Fruit fly (Drosophila melanogaster): ENCODE results near the gene CG32109.

Gene CG32109

dm6 chr3L:12749567-12750535 is 4.7 kb downstream of the CG32109 start, which contains the start of the genes Klc and CG10984 (continued):
- TF ChIP-seq pzg (GFP tag; optimal IDR thresholded peaks at IDR 0.05), result peak; percentile 71
- TF ChIP-seq Dek (tag; optimal IDR thresholded peaks at IDR 0.05), result no peak
- TF ChIP-seq CG10431 (GFP tag; optimal IDR thresholded peaks at IDR 0.05), result no peak
- TF ChIP-seq CG13123 (GFP tag; optimal IDR thresholded peaks at IDR 0.05), result no peak
- peak in 1 of 2 experiments; percentile 87 for TF ChIP-seq eve (GFP tag; optimal IDR thresholded peaks at IDR 0.05)
- TF ChIP-seq Side (GFP tag; optimal IDR thresholded peaks at IDR 0.05), result peak; percentile 61
- no peak for TF ChIP-seq psq (GFP tag; optimal IDR thresholded peaks at IDR 0.05)
- TF ChIP-seq Ets65A (GFP tag), result peak; percentile 75
- no peak for TF ChIP-seq tna (GFP tag; IDR thresholded peaks at IDR 0.05; ENCODE audit: partially characterized antibody)
- peak; percentile 9 for TF ChIP-seq Dp (GFP tag; optimal IDR thresholded peaks at IDR 0.05)
- peak; percentile 53 for TF ChIP-seq her (GFP tag; optimal IDR thresholded peaks at IDR 0.05)
- peak; percentile 19 for TF ChIP-seq Myb (GFP tag; optimal IDR thresholded peaks at IDR 0.05)
- peak; percentile 54 for TF ChIP-seq Bteb2 (GFP tag; optimal IDR thresholded peaks at IDR 0.05)
- TF ChIP-seq CG4404 (GFP tag; IDR thresholded peaks at IDR 0.05), result no peak
- peak; percentile 58 for TF ChIP-seq Chrac-16 (GFP tag; optimal IDR thresholded peaks at IDR 0.05)
- no peak for TF ChIP-seq so (GFP tag; IDR thresholded peaks at IDR 0.05)
- TF ChIP-seq CG31441 (GFP tag; IDR thresholded peaks at IDR 0.05), result no peak; the same call in 1 of the 2 replicates
- TF ChIP-seq sd (tag; optimal IDR thresholded peaks at IDR 0.05), result no peak
- TF ChIP-seq CG17829 (tag; optimal IDR thresholded peaks at IDR 0.05), result peak; percentile 43
- peak; percentile 22 for TF ChIP-seq grn (GFP tag; optimal IDR thresholded peaks at IDR 0.05)
- peak; percentile 32 for TF ChIP-seq CG2875 (GFP tag; optimal IDR thresholded peaks at IDR 0.05)
- TF ChIP-seq Dref (GFP tag; IDR thresholded peaks at IDR 0.05), result no peak
- peak; percentile 20 for TF ChIP-seq CG12942 (GFP tag; optimal IDR thresholded peaks at IDR 0.05)
- no peak for TF ChIP-seq Mrtf (GFP tag; IDR thresholded peaks at IDR 0.05)
- TF ChIP-seq dmrt99B (tag; optimal IDR thresholded peaks at IDR 0.05), result no peak
- no peak for TF ChIP-seq CG42726 (GFP tag; IDR thresholded peaks at IDR 0.05; ENCODE audit: partially characterized antibody)
- peak; percentile 52 for TF ChIP-seq Hand (GFP tag; optimal IDR thresholded peaks at IDR 0.05)
- TF ChIP-seq NC2β (GFP tag; optimal IDR thresholded peaks at IDR 0.05), result no peak
- TF ChIP-seq CG8281 (tag; optimal IDR thresholded peaks at IDR 0.05), result no peak
- peak; percentile 64 to 66 for TF ChIP-seq bsh (GFP tag; optimal IDR thresholded peaks at IDR 0.05)
- no peak for TF ChIP-seq CG15011 (GFP tag; optimal IDR thresholded peaks at IDR 0.05)
- no peak for TF ChIP-seq ATbp (GFP tag; optimal IDR thresholded peaks at IDR 0.05)
- TF ChIP-seq kni (GFP tag; optimal IDR thresholded peaks at IDR 0.05), result no peak
- TF ChIP-seq CG7928 (GFP tag; optimal IDR thresholded peaks at IDR 0.05), result peak; percentile 19
- peak; percentile 84 for TF ChIP-seq CG4617 (GFP tag; optimal IDR thresholded peaks at IDR 0.05; ENCODE audit: borderline replicate concordance)
- peak; percentile 19 for TF ChIP-seq CG12236 (GFP tag; optimal IDR thresholded peaks at IDR 0.05)
- no peak for TF ChIP-seq CG7556 (GFP tag; optimal IDR thresholded peaks at IDR 0.05)
- TF ChIP-seq sob (GFP tag; IDR thresholded peaks at IDR 0.05), result peak; percentile 79
- no peak for TF ChIP-seq fd64A (GFP tag; optimal IDR thresholded peaks at IDR 0.05)
- no peak for TF ChIP-seq btn (GFP tag; optimal IDR thresholded peaks at IDR 0.05)
- TF ChIP-seq repo (GFP tag; optimal IDR thresholded peaks at IDR 0.05), result peak; percentile 34
- peak; percentile 43 for TF ChIP-seq Hr3 (GFP tag; optimal IDR thresholded peaks at IDR 0.05)
- TF ChIP-seq Dll (GFP tag; IDR thresholded peaks at IDR 0.05; ENCODE audit: partially characterized antibody), result no peak
- TF ChIP-seq Nf-YC (tag; optimal IDR thresholded peaks at IDR 0.05), result peak; percentile 6
- peak; percentile 65 for TF ChIP-seq shn (GFP tag; optimal IDR thresholded peaks at IDR 0.05)
- 0 out of 3 replicates have a peak, but pooled peaks have one; percentile 33 for TF ChIP-seq knrl (GFP tag; IDR thresholded peaks at IDR 0.05; ENCODE audit: partially characterized antibody)
- no peak for TF ChIP-seq CG11085 (GFP tag; IDR thresholded peaks at IDR 0.05)
- TF ChIP-seq dati (GFP tag; IDR thresholded peaks at IDR 0.05), result peak; percentile 62; the same call in 1 of the 2 replicates
